Fruit fly (Drosophila melanogaster) whole organism: ENCODE data around the gene CG14354.

Experiments
- Dll ChIP-seq: fragments of >200 bp; optimal IDR thresholded peaks from 2 replicates; lab custom pipeline; 2017
- psq ChIP-seq: fragments of >200 bp; optimal IDR thresholded peaks from 2 replicates; lab custom pipeline; 2017
- usp ChIP-seq: fragments of >200 bp; optimal IDR thresholded peaks from 2 replicates; lab custom pipeline; 2017; ENCODE audit warnings: missing biosample characterization, missing genetic modification characterization, mixed read lengths

dm6 chr3R:25851224-25851682 is 36.0 kb downstream of the CG14354 start, which contains the start of the genes CG14545 and CG5886:
- TF ChIP-seq psq (no peak), usp (no peak), Dll (no peak)
